Fruit fly (Drosophila melanogaster) whole organism, embryonic: ENCODE measurements around the gene Cul5.

Source experiments
- Awh ChIP-seq: fragments of 200-800 bp; sonication (Bioruptor generic); IDR thresholded peaks from 2 replicates; pipeline ENCODE4, ENCODE4 v1.3.6; 2022; ENCODE audit warnings: missing biosample characterization, missing genetic modification characterization
- CG11247 ChIP-seq: fragments of 200-800 bp; sonication (Bioruptor generic); IDR thresholded peaks from 2 replicates; pipeline ENCODE4 v1.3.6; 2022; ENCODE audit warnings: missing biosample characterization, missing genetic modification characterization
- CG11504 ChIP-seq: fragments of 200-800 bp; sonication (Bioruptor generic); optimal IDR thresholded peaks from 3 replicates; lab custom pipeline; 2019; ENCODE audit warnings: missing biosample characterization, mild to moderate bottlenecking, missing genetic modification characterization, moderate library complexity
- CG11696 ChIP-seq: fragments of 200-800 bp; sonication (Bioruptor generic); IDR thresholded peaks from 2 replicates; pipeline ENCODE4 v1.3.6; 2022; ENCODE audit warnings: missing biosample characterization, missing genetic modification characterization
- CG12299 ChIP-seq: fragments of 200-800 bp; sonication (Bioruptor generic); optimal IDR thresholded peaks from 2 replicates; lab custom pipeline; 2018; ENCODE audit warnings: missing biosample characterization, mild to moderate bottlenecking, missing genetic modification characterization
- CG13296 ChIP-seq: fragments of 200-800 bp; sonication (Bioruptor generic); optimal IDR thresholded peaks from 3 replicates; lab custom pipeline; 2018; ENCODE audit warnings: missing biosample characterization, mild to moderate bottlenecking, missing genetic modification characterization
- CG17612 ChIP-seq: fragments of 200-800 bp; sonication (Bioruptor generic); IDR thresholded peaks from 2 replicates; pipeline ENCODE4 v1.3.6; 2022; ENCODE audit warnings: missing biosample characterization, missing genetic modification characterization
- CG17829 ChIP-seq: fragments of 200-800 bp; optimal IDR thresholded peaks from 2 replicates; lab custom pipeline; 2019; ENCODE audit warnings: missing biosample characterization, mild to moderate bottlenecking, missing genetic modification characterization, moderate library complexity
- CG18764 ChIP-seq: fragments of 200-800 bp; sonication (Bioruptor generic); optimal IDR thresholded peaks from 3 replicates; lab custom pipeline; 2016; ENCODE audit warnings: missing biosample characterization, missing genetic modification characterization
- CG2712 ChIP-seq: fragments of 200-800 bp; optimal IDR thresholded peaks from 3 replicates; lab custom pipeline; 2019; ENCODE audit warnings: missing biosample characterization, mild to moderate bottlenecking, missing genetic modification characterization, moderate library complexity
- CG31388 ChIP-seq: fragments of 200-800 bp; sonication (Bioruptor generic); optimal IDR thresholded peaks from 2 replicates; lab custom pipeline; 2016; ENCODE audit warnings: missing biosample characterization, missing genetic modification characterization
- CG32767 ChIP-seq: fragments of 200-800 bp; sonication (Bioruptor generic); IDR thresholded peaks from 2 replicates; pipeline ENCODE4 v1.3.6; 2022; ENCODE audit warnings: missing biosample characterization, missing genetic modification characterization
- CG3281 ChIP-seq: fragments of 200-800 bp; sonication (Bioruptor generic); optimal IDR thresholded peaks from 3 replicates; lab custom pipeline; 2017; ENCODE audit warnings: missing biosample characterization, mild to moderate bottlenecking, missing genetic modification characterization
- CG3726 ChIP-seq: fragments of 200-800 bp; sonication (Bioruptor generic); IDR thresholded peaks from 3 replicates; pipeline ENCODE4, ENCODE4 v1.3.6; 2022; ENCODE audit warnings: missing biosample characterization, missing genetic modification characterization
- CG7745 ChIP-seq: fragments of 200-800 bp; sonication (Bioruptor generic); optimal IDR thresholded peaks from 2 replicates; lab custom pipeline; 2018; ENCODE audit warnings: missing biosample characterization, mild to moderate bottlenecking, missing genetic modification characterization, moderate library complexity
- CG9215 ChIP-seq: fragments of 200-800 bp; sonication (Bioruptor generic); IDR thresholded peaks from 2 replicates; pipeline ENCODE4 v1.3.6; 2022; ENCODE audit warnings: missing biosample characterization, missing genetic modification characterization
- CG9727 ChIP-seq: fragments of 200-800 bp; sonication (Bioruptor generic); optimal IDR thresholded peaks from 3 replicates; lab custom pipeline; 2017; ENCODE audit warnings: missing biosample characterization, mild to moderate bottlenecking, missing genetic modification characterization
- CG9817 ChIP-seq: fragments of 200-800 bp; sonication (Bioruptor generic); optimal IDR thresholded peaks from 2 replicates; lab custom pipeline; 2018; ENCODE audit warnings: missing biosample characterization, mild to moderate bottlenecking, missing genetic modification characterization, moderate library complexity
- Chrac-16 ChIP-seq: fragments of 200-800 bp; sonication (Bioruptor generic); optimal IDR thresholded peaks from 3 replicates; lab custom pipeline; 2016; ENCODE audit warnings: missing biosample characterization, missing genetic modification characterization
- Fer1 ChIP-seq: fragments of 200-800 bp; sonication (Bioruptor generic); optimal IDR thresholded peaks from 2 replicates; lab custom pipeline; 2017; ENCODE audit warnings: missing biosample characterization, mild to moderate bottlenecking, missing genetic modification characterization
- Hr39 ChIP-seq: fragments of >200 bp; optimal IDR thresholded peaks from 2 replicates; lab custom pipeline; 2017
- NC2β ChIP-seq: fragments of 200-800 bp; sonication (Bioruptor generic); optimal IDR thresholded peaks from 2 replicates; lab custom pipeline; 2016; ENCODE audit warnings: missing biosample characterization, missing genetic modification characterization
- Oli ChIP-seq: fragments of 200-800 bp; sonication (Bioruptor generic); optimal IDR thresholded peaks from 2 replicates; lab custom pipeline; 2018; ENCODE audit warnings: missing biosample characterization, mild to moderate bottlenecking, missing genetic modification characterization, moderate library complexity
- Sry-δ ChIP-seq: fragments of 200-800 bp; sonication (Bioruptor generic); optimal IDR thresholded peaks from 2 replicates; lab custom pipeline; 2016; ENCODE audit warnings: missing biosample characterization, missing genetic modification characterization
- Trl ChIP-seq, 3 experiments: fragments of >200 bp in 2 of 3; fragments of 200-800 bp in 1 of 3; sonication (Bioruptor generic) in 1 of 3; optimal IDR thresholded peaks; 2 replicates in 1 of 3; 3 replicates in 2 of 3; lab custom pipeline; 2016 to 2017; ENCODE audit warnings: missing biosample characterization in 1 of 3, missing genetic modification characterization in 1 of 3
- ara ChIP-seq: fragments of 200-800 bp; sonication (Bioruptor generic); IDR thresholded peaks from 2 replicates; pipeline ENCODE4 v1.3.6; 2022; ENCODE audit warnings: missing biosample characterization, missing genetic modification characterization
- ash1 ChIP-seq: fragments of 200-800 bp; sonication (Bioruptor generic); optimal IDR thresholded peaks from 2 replicates; lab custom pipeline; 2018; ENCODE audit warnings: missing biosample characterization, mild to moderate bottlenecking, missing genetic modification characterization
- bab2 ChIP-seq: fragments of 200-800 bp; sonication (Bioruptor generic); optimal IDR thresholded peaks from 2 replicates; lab custom pipeline; 2016; ENCODE audit warnings: missing biosample characterization, missing genetic modification characterization
- cato ChIP-seq: fragments of 200-800 bp; sonication (Bioruptor generic); optimal IDR thresholded peaks from 2 replicates; lab custom pipeline; 2016; ENCODE audit warnings: missing biosample characterization, missing genetic modification characterization, borderline replicate concordance
- chinmo ChIP-seq: fragments of 200-800 bp; sonication (Bioruptor generic); IDR thresholded peaks from 4 replicates; pipeline ENCODE4 v1.3.6; 2022; ENCODE audit warnings: missing biosample characterization, missing genetic modification characterization; ENCODE audit not compliant: partially characterized antibody
- danr ChIP-seq: fragments of 200-800 bp; sonication (Bioruptor generic); IDR thresholded peaks from 2 replicates; pipeline ENCODE4 v1.3.6; 2022; ENCODE audit warnings: missing biosample characterization, missing genetic modification characterization
- fd96Cb ChIP-seq: fragments of 200-800 bp; sonication (Bioruptor generic); optimal IDR thresholded peaks from 2 replicates; lab custom pipeline; 2018; ENCODE audit warnings: missing biosample characterization, mild to moderate bottlenecking, missing genetic modification characterization, moderate library complexity
- fu2 ChIP-seq: fragments of 200-800 bp; sonication (Bioruptor generic); optimal IDR thresholded peaks from 2 replicates; lab custom pipeline; 2016; ENCODE audit warnings: missing biosample characterization, missing genetic modification characterization
- jigr1 ChIP-seq: fragments of 200-800 bp; sonication (Bioruptor generic); IDR thresholded peaks from 3 replicates; pipeline ENCODE4 v1.3.6; 2022; ENCODE audit warnings: missing biosample characterization, missing genetic modification characterization
- lab ChIP-seq: fragments of 200-800 bp; sonication (Bioruptor generic); optimal IDR thresholded peaks from 3 replicates; lab custom pipeline; 2017; ENCODE audit warnings: missing biosample characterization, missing genetic modification characterization, mild to moderate bottlenecking, moderate library complexity, missing genetic modification reagents
- maf-S ChIP-seq: fragments of 200-800 bp; sonication (Bioruptor generic); optimal IDR thresholded peaks from 2 replicates; lab custom pipeline; 2016; ENCODE audit warnings: missing biosample characterization, missing genetic modification characterization
- mld ChIP-seq: fragments of 200-800 bp; sonication (Bioruptor generic); IDR thresholded peaks from 3 replicates; pipeline ENCODE4 v1.3.6; 2022; ENCODE audit warnings: missing biosample characterization, missing genetic modification characterization; ENCODE audit not compliant: partially characterized antibody
- otp ChIP-seq: fragments of 200-800 bp; sonication (Bioruptor generic); IDR thresholded peaks from 3 replicates; pipeline ENCODE4, ENCODE4 v1.3.6; 2022; ENCODE audit warnings: missing biosample characterization, missing genetic modification characterization
- pho ChIP-seq: fragments of 200-800 bp; sonication (Bioruptor generic); optimal IDR thresholded peaks from 2 replicates; lab custom pipeline; 2016; ENCODE audit warnings: missing biosample characterization, missing genetic modification characterization
- prd ChIP-seq, 3 experiments: fragments of >200 bp in 2 of 3; fragments of 200-800 bp in 1 of 3; sonication (Bioruptor generic) in 1 of 3; optimal IDR thresholded peaks in 2 of 3; IDR thresholded peaks in 1 of 3; 2 replicates in 2 of 3; 3 replicates in 1 of 3; pipeline versions ENCODE4 v1.3.6 to Lab custom; 2017 to 2022; ENCODE audit warnings: missing biosample characterization in 1 of 3, missing genetic modification characterization in 1 of 3
- repo ChIP-seq: fragments of 200-800 bp; sonication (Bioruptor generic); optimal IDR thresholded peaks from 2 replicates; lab custom pipeline; 2016; ENCODE audit warnings: missing biosample characterization, missing genetic modification characterization
- run ChIP-seq: fragments of 200-800 bp; sonication (Bioruptor generic); optimal IDR thresholded peaks from 3 replicates; lab custom pipeline; 2018; ENCODE audit warnings: missing biosample characterization, mild to moderate bottlenecking, missing genetic modification characterization
- sc ChIP-seq, 3 experiments: fragments of >200 bp in 2 of 3; fragments of 200-800 bp in 1 of 3; sonication (Bioruptor generic) in 1 of 3; optimal IDR thresholded peaks; 2 replicates in 2 of 3; 3 replicates in 1 of 3; lab custom pipeline; 2017; ENCODE audit warnings: mild to moderate bottlenecking in 1 of 3, missing biosample characterization in 1 of 3, missing genetic modification characterization in 1 of 3, missing genetic modification reagents in 1 of 3
- shn ChIP-seq: fragments of 200-800 bp; sonication (Bioruptor generic); optimal IDR thresholded peaks from 3 replicates; lab custom pipeline; 2016; ENCODE audit warnings: missing biosample characterization, missing genetic modification characterization
- tap ChIP-seq: fragments of 200-800 bp; optimal IDR thresholded peaks from 3 replicates; lab custom pipeline; 2019; ENCODE audit warnings: missing biosample characterization, mild to moderate bottlenecking, missing genetic modification characterization, moderate library complexity
- tna ChIP-seq: fragments of 200-800 bp; sonication (Bioruptor generic); IDR thresholded peaks from 2 replicates; pipeline ENCODE4 v1.3.6; 2022; ENCODE audit warnings: missing biosample characterization, missing genetic modification characterization; ENCODE audit not compliant: partially characterized antibody
- tx ChIP-seq: fragments of 200-800 bp; sonication (Bioruptor generic); optimal IDR thresholded peaks from 2 replicates; lab custom pipeline; 2016; ENCODE audit warnings: missing biosample characterization, missing genetic modification characterization
- wek ChIP-seq: fragments of 200-800 bp; sonication (Bioruptor generic); optimal IDR thresholded peaks from 3 replicates; lab custom pipeline; 2018; ENCODE audit warnings: missing biosample characterization, mild to moderate bottlenecking, missing genetic modification characterization, moderate library complexity

Gene Cul5

DNA sequence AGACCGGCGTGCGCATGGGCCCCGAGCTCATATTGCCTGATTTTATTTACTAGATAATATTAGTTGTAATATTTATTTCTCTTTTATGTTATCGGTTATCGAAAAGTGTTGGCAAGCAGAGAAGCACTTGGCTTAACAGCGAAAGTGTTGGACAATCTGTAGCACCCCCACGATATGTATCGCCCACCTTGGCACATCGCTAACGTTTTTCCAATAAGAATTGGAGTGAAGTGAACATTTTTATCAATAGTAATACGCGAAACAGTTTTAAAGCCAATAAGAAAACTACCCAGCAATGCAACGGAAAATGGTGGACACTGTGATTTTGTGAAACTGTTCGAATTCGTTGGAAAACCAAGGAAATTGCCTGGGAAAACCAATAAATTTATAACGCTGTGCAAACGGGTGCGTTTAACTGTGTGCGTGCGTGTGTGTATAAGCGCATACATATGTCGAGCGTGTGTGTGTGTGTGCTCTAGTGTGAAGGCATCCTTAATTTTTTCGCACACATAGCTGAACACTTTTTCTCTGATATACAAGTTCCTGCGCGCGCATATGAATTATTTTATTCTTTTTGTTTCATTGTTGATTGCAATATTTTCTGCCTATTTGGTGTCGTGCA, 23.7 kb downstream of the Cul5 start, which contains the start of the genes Slu7 and Pkc98E (continued):
- TF ChIP-seq CG3726 (GFP tag; lab: Robert Waterston, UW) (no peak), CG17829 (tag; lab: Kevin White, UChicago) (peak; percentile 51), run (tag; lab: Kevin White, UChicago) (no peak), CG17612 (GFP tag; lab: Robert Waterston, UW) (no peak), Awh (GFP tag; lab: Robert Waterston, UW) (no peak), shn (GFP tag; lab: Kevin White, UChicago) (peak; percentile 66), mld (GFP tag; lab: Robert Waterston, UW) (peak; percentile 81; the same call in 2 of the 3 replicates), chinmo (GFP tag; lab: Robert Waterston, UW) (peak; percentile 91; the same call in 3 of the 4 replicates), otp (GFP tag; lab: Robert Waterston, UW) (0 out of 3 replicates have a peak, but pooled peaks have one; percentile 17), danr (GFP tag; lab: Robert Waterston, UW) (no peak), NC2β (GFP tag; lab: Kevin White, UChicago) (peak; percentile 37), CG2712 (tag; lab: Kevin White, UChicago) (peak; percentile 44), Oli (no peak), fd96Cb (no peak), bab2 (GFP tag; lab: Kevin White, UChicago) (peak; percentile 60), wek (GFP tag; lab: Kevin White, UChicago) (no peak), CG12299 (tag; lab: Kevin White, UChicago) (peak; percentile 22), CG9817 (peak; percentile 39), CG18764 (GFP tag; lab: Kevin White, UChicago) (peak; percentile 19), CG11696 (no peak), CG32767 (GFP tag; lab: Robert Waterston, UW) (peak; percentile 10; the same call in 1 of the 2 replicates), jigr1 (GFP tag; lab: Robert Waterston, UW) (no peak), ash1 (GFP tag; lab: Kevin White, UChicago) (no peak), CG3281 (GFP tag; lab: Kevin White, UChicago) (peak; percentile 48), CG9215 (peak; percentile 65), CG11504 (tag; lab: Kevin White, UChicago) (peak; percentile 42), Sry-δ (GFP tag; lab: Kevin White, UChicago) (peak; percentile 94), Trl (optimal IDR thresholded peaks at IDR 0.05; lab: Kevin White, UChicago) (no peak), Trl (GFP tag; optimal IDR thresholded peaks at IDR 0.05; lab: Kevin White, UChicago) (peak; percentile 77), Fer1 (GFP tag; lab: Kevin White, UChicago) (peak; percentile 63), tap (tag; lab: Kevin White, UChicago) (peak; percentile 45), Chrac-16 (peak; percentile 43), tna (peak; percentile 82), CG11247 (GFP tag; lab: Robert Waterston, UW) (peak; percentile 80), Hr39 (lab: Kevin White, UChicago) (no peak), pho (GFP tag; lab: Kevin White, UChicago) (peak; percentile 68), CG9727 (GFP tag; lab: Kevin White, UChicago) (peak; percentile 9), prd (optimal IDR thresholded peaks at IDR 0.05; lab: Kevin White, UChicago) (no peak), prd (GFP tag; IDR thresholded peaks at IDR 0.05; lab: Robert Waterston, UW) (peak; percentile 76), lab (GFP tag; lab: Kevin White, UChicago) (peak; percentile 77), CG31388 (GFP tag; lab: Kevin White, UChicago) (no peak), cato (GFP tag; lab: Kevin White, UChicago) (no peak), ara (GFP tag; lab: Robert Waterston, UW) (peak; percentile 32; the same call in 1 of the 2 replicates), maf-S (GFP tag; lab: Kevin White, UChicago) (peak; percentile 28), fu2 (GFP tag; lab: Kevin White, UChicago) (peak; percentile 71), sc (optimal IDR thresholded peaks at IDR 0.05; lab: Kevin White, UChicago) (no peak), sc (GFP tag; optimal IDR thresholded peaks at IDR 0.05; lab: Kevin White, UChicago) (no peak), CG7745 (peak; percentile 80), tx (GFP tag; lab: Kevin White, UChicago) (peak; percentile 53), CG13296 (peak; percentile 10), repo (GFP tag; lab: Kevin White, UChicago) (peak; percentile 37)
